Fruit fly (Drosophila melanogaster) whole organism, prepupa: ENCODE measurements around the gene CG14421.
A peak's percentile ranks its signal among the peaks of the same experiment; 100 is the strongest.

Experiments used
- CG10631 ChIP-seq: fragments of 200-800 bp; sonication (Bioruptor generic); optimal IDR thresholded peaks from 2 replicates; lab custom pipeline; 2016; ENCODE audit warnings: missing biosample characterization, missing genetic modification characterization
- CG10669 ChIP-seq: fragments of 200-800 bp; sonication (Bioruptor generic); optimal IDR thresholded peaks from 3 replicates; lab custom pipeline; 2018; ENCODE audit warnings: missing biosample characterization, mild to moderate bottlenecking, missing genetic modification characterization, moderate library complexity
- CG11902 ChIP-seq: fragments of 200-800 bp; sonication (Bioruptor generic); optimal IDR thresholded peaks from 3 replicates; lab custom pipeline; 2016; ENCODE audit warnings: missing biosample characterization, missing genetic modification characterization
- CG1621 ChIP-seq: fragments of 200-800 bp; sonication (Bioruptor generic); optimal IDR thresholded peaks from 3 replicates; lab custom pipeline; 2018; ENCODE audit warnings: missing biosample characterization, mild to moderate bottlenecking, missing genetic modification characterization
- CG31627 ChIP-seq: fragments of 200-800 bp; sonication (Bioruptor generic); optimal IDR thresholded peaks from 3 replicates; lab custom pipeline; 2016; ENCODE audit warnings: missing biosample characterization, missing genetic modification characterization
- CG3919 ChIP-seq: fragments of 200-800 bp; sonication (Bioruptor generic); optimal IDR thresholded peaks from 3 replicates; lab custom pipeline; 2016; ENCODE audit warnings: missing biosample characterization, missing genetic modification characterization
- CG6163 ChIP-seq: fragments of 200-800 bp; sonication (Bioruptor generic); IDR thresholded peaks from 3 replicates; pipeline ENCODE4 v1.3.6; 2022; ENCODE audit warnings: missing biosample characterization, missing genetic modification characterization
- CG6792 ChIP-seq: fragments of 200-800 bp; sonication (Bioruptor generic); optimal IDR thresholded peaks from 3 replicates; lab custom pipeline; 2016; ENCODE audit warnings: missing biosample characterization, missing genetic modification characterization
- CG6808 ChIP-seq: fragments of 200-800 bp; sonication (Bioruptor generic); optimal IDR thresholded peaks from 3 replicates; lab custom pipeline; 2017; ENCODE audit warnings: missing biosample characterization, missing genetic modification characterization, mild to moderate bottlenecking, moderate library complexity, missing genetic modification reagents
- CG6854 ChIP-seq: fragments of 200-800 bp; sonication (Bioruptor generic); optimal IDR thresholded peaks from 2 replicates; lab custom pipeline; 2017; ENCODE audit warnings: missing biosample characterization, mild to moderate bottlenecking, missing genetic modification characterization
- CG8119 ChIP-seq: fragments of 200-800 bp; sonication (Bioruptor generic); IDR thresholded peaks from 3 replicates; pipeline ENCODE4 v1.3.6; 2022; ENCODE audit warnings: missing biosample characterization, missing genetic modification characterization
- CG8319 ChIP-seq: fragments of 200-800 bp; sonication (Bioruptor generic); optimal IDR thresholded peaks from 3 replicates; lab custom pipeline; 2016; ENCODE audit warnings: missing biosample characterization, missing genetic modification characterization
- CG8632 ChIP-seq: fragments of 200-800 bp; sonication (Bioruptor generic); optimal IDR thresholded peaks from 3 replicates; lab custom pipeline; 2016; ENCODE audit warnings: missing biosample characterization, missing genetic modification characterization
- CG9139 ChIP-seq: fragments of 200-800 bp; sonication (Bioruptor generic); optimal IDR thresholded peaks from 3 replicates; lab custom pipeline; 2017; ENCODE audit warnings: missing biosample characterization, mild to moderate bottlenecking, missing genetic modification characterization
- Eip75B ChIP-seq: fragments of 200-800 bp; sonication (Bioruptor generic); optimal IDR thresholded peaks from 3 replicates; lab custom pipeline; 2016; ENCODE audit warnings: missing biosample characterization, missing genetic modification characterization
- Eip78C ChIP-seq: fragments of 200-800 bp; sonication (Bioruptor generic); peaks from one replicate; lab custom pipeline; 2016; ENCODE audit warnings: missing biosample characterization, missing genetic modification characterization
- Ets96B ChIP-seq: fragments of 200-800 bp; optimal IDR thresholded peaks from 2 replicates; lab custom pipeline; 2019; ENCODE audit warnings: missing biosample characterization, mild to moderate bottlenecking, missing genetic modification characterization, moderate library complexity
- Hr38 ChIP-seq: sonication (Bioruptor generic); optimal IDR thresholded peaks from 2 replicates; lab custom pipeline; 2016; ENCODE audit warnings: missing biosample characterization, missing genetic modification characterization
- Hr4 ChIP-seq: fragments of 200-800 bp; sonication (Bioruptor generic); optimal IDR thresholded peaks from 3 replicates; lab custom pipeline; 2016; ENCODE audit warnings: missing biosample characterization, missing genetic modification characterization
- Met ChIP-seq: fragments of 200-800 bp; sonication (Bioruptor generic); optimal IDR thresholded peaks from 3 replicates; lab custom pipeline; 2016; ENCODE audit warnings: missing biosample characterization, missing genetic modification characterization
- Sox102F ChIP-seq: fragments of 200-800 bp; sonication (Bioruptor generic); optimal IDR thresholded peaks from 2 replicates; lab custom pipeline; 2016; ENCODE audit warnings: missing biosample characterization, mild to moderate bottlenecking, missing genetic modification characterization
- Sox14 ChIP-seq: fragments of 200-800 bp; sonication (Bioruptor generic); optimal IDR thresholded peaks from 3 replicates; lab custom pipeline; 2016; ENCODE audit warnings: missing biosample characterization, missing genetic modification characterization
- cyc ChIP-seq: fragments of 200-800 bp; sonication (Bioruptor generic); optimal IDR thresholded peaks from 3 replicates; lab custom pipeline; 2016; ENCODE audit warnings: missing biosample characterization, missing genetic modification characterization
- eg ChIP-seq: fragments of 200-800 bp; sonication (Bioruptor generic); IDR thresholded peaks from 3 replicates; pipeline ENCODE4 v1.3.6; 2022; ENCODE audit warnings: missing biosample characterization, missing genetic modification characterization
- esn ChIP-seq: fragments of 200-800 bp; sonication (Bioruptor generic); optimal IDR thresholded peaks from 2 replicates; lab custom pipeline; 2016; ENCODE audit warnings: missing biosample characterization, mild to moderate bottlenecking, missing genetic modification characterization, moderate library complexity
- fd59A ChIP-seq: fragments of 200-800 bp; sonication (Bioruptor generic); optimal IDR thresholded peaks from 2 replicates; lab custom pipeline; 2017; ENCODE audit warnings: missing biosample characterization, mild to moderate bottlenecking, missing genetic modification characterization, missing genetic modification reagents
- pdm3 ChIP-seq: fragments of 200-800 bp; sonication (Bioruptor generic); optimal IDR thresholded peaks from 3 replicates; lab custom pipeline; 2016; ENCODE audit warnings: missing biosample characterization, missing genetic modification characterization
- ss ChIP-seq, 2 experiments: fragments of 200-800 bp; sonication (Bioruptor generic); optimal IDR thresholded peaks; 2 replicates in 1 of 2; 3 replicates in 1 of 2; lab custom pipeline; 2017 to 2018; ENCODE audit warnings: mild to moderate bottlenecking in 2 of 2, missing biosample characterization in 2 of 2, missing genetic modification characterization in 2 of 2, moderate library complexity in 1 of 2
- svp ChIP-seq: fragments of 200-800 bp; sonication (Bioruptor generic); peaks from one replicate; lab custom pipeline; 2016; ENCODE audit warnings: missing biosample characterization, missing genetic modification characterization
- topi ChIP-seq: fragments of 200-800 bp; sonication (Bioruptor generic); optimal IDR thresholded peaks from 3 replicates; lab custom pipeline; 2016; ENCODE audit warnings: missing biosample characterization, missing genetic modification characterization
- vri ChIP-seq: fragments of 200-800 bp; sonication (Bioruptor generic); optimal IDR thresholded peaks from 3 replicates; lab custom pipeline; 2016; ENCODE audit warnings: missing biosample characterization, mild to moderate bottlenecking, missing genetic modification characterization

Gene CG14421

dm6 chrX:2956641-2957040 is 15.4 kb downstream of the CG14421 start:
- TF ChIP-seq Eip75B (GFP tag; lab: Kevin White, UChicago) (peak; percentile 8), CG3919 (GFP tag; lab: Kevin White, UChicago) (peak; percentile 11), esn (GFP tag; lab: Kevin White, UChicago) (peak; percentile 3), CG9139 (no peak), Met (GFP tag; lab: Kevin White, UChicago) (peak; percentile 17), CG10631 (GFP tag; lab: Kevin White, UChicago) (no peak), svp (GFP tag; lab: Kevin White, UChicago) (peak; percentile 38), Eip78C (peak; percentile 54)

dm6 chrX:2963171-2963570 is 22.0 kb downstream of the CG14421 start:
- no peak for TF ChIP-seq CG6163 (GFP tag; lab: Robert Waterston, UW)

- TF ChIP-seq CG6854 (no peak), CG10669 (GFP tag; lab: Kevin White, UChicago) (no peak), CG1621 (tag; lab: Kevin White, UChicago) (no peak), CG11902 (GFP tag; lab: Kevin White, UChicago) (no peak), CG6808 (GFP tag; lab: Kevin White, UChicago) (no peak), Sox14 (GFP tag; lab: Kevin White, UChicago) (no peak), CG9139 (no peak), CG3919 (GFP tag; lab: Kevin White, UChicago) (no peak), CG8319 (GFP tag; lab: Kevin White, UChicago) (no peak), fd59A (GFP tag; lab: Kevin White, UChicago) (no peak), vri (no peak)
- TF ChIP-seq, all 60 proteins: peak for 0
Measured at dm6 chrX:2963790-2964335, 22.7 kb downstream of the CG14421 start.

dm6 chrX:2964678-2965231 is 23.5 kb downstream of the CG14421 start:
- TF ChIP-seq Eip78C (peak; percentile 8), Sox102F (GFP tag; lab: Kevin White, UChicago) (peak; percentile 7), CG8119 (GFP tag; lab: Robert Waterston, UW) (no peak), cyc (no peak), svp (GFP tag; lab: Kevin White, UChicago) (peak; percentile 4), CG3919 (GFP tag; lab: Kevin White, UChicago) (no peak), CG6854 (peak; percentile 24), Met (GFP tag; lab: Kevin White, UChicago) (peak; percentile 24), Hr38 (GFP tag; lab: Kevin White, UChicago) (no peak), CG10631 (GFP tag; lab: Kevin White, UChicago) (no peak)

dm6 chrX:2969039-2969438 is 27.8 kb downstream of the CG14421 start:
- no peak for TF ChIP-seq Ets96B (tag; lab: Kevin White, UChicago)
- no peak for TF ChIP-seq CG6792 (GFP tag; lab: Kevin White, UChicago)
- no peak for TF ChIP-seq CG31627 (GFP tag; lab: Kevin White, UChicago)
- TF ChIP-seq eg (GFP tag; lab: Robert Waterston, UW) = no peak
- TF ChIP-seq topi (GFP tag; lab: Kevin White, UChicago) = no peak
- no peak for TF ChIP-seq ss (GFP tag; optimal IDR thresholded peaks at IDR 0.05; lab: Kevin White, UChicago)
- TF ChIP-seq CG9139 = no peak
- no peak for TF ChIP-seq CG8319 (GFP tag; lab: Kevin White, UChicago)
- no peak for TF ChIP-seq CG11902 (GFP tag; lab: Kevin White, UChicago)
- TF ChIP-seq Hr4 (GFP tag; lab: Kevin White, UChicago) = no peak
- no peak for TF ChIP-seq Eip78C
- no peak for TF ChIP-seq cyc
- no peak for TF ChIP-seq CG8632 (GFP tag; lab: Kevin White, UChicago)
- TF ChIP-seq pdm3 (GFP tag; lab: Kevin White, UChicago) = no peak
- no peak for TF ChIP-seq Hr38 (GFP tag; lab: Kevin White, UChicago)
